Fruit fly (Drosophila melanogaster): Measurements from ENCODE around the gene Pgk.

The Pgk gene

dm6 chr2L:2731370-2732138 lies 21.3 kb downstream of the Pgk start (continued):
- TF ChIP-seq Spps (tag; optimal IDR thresholded peaks at IDR 0.05) (no peak), luna (GFP tag; optimal IDR thresholded peaks at IDR 0.05) (no peak), CG10321 (GFP tag; IDR thresholded peaks at IDR 0.05) (no peak), Dp (GFP tag; optimal IDR thresholded peaks at IDR 0.05) (no peak), Gsc (GFP tag; IDR thresholded peaks at IDR 0.05) (0 out of 2 replicates have a peak, but pooled peaks have one; percentile 24), CG3726 (GFP tag; IDR thresholded peaks at IDR 0.05) (no peak), BtbVII (GFP tag; optimal IDR thresholded peaks at IDR 0.05) (no peak), CG15601 (tag; optimal IDR thresholded peaks at IDR 0.05) (no peak), Deaf1 (tag; optimal IDR thresholded peaks at IDR 0.05) (peak; percentile 57), fd64A (GFP tag; optimal IDR thresholded peaks at IDR 0.05) (no peak), Six4 (GFP tag; optimal IDR thresholded peaks at IDR 0.05) (peak; percentile 0), Camta (GFP tag; optimal IDR thresholded peaks at IDR 0.05) (no peak), HLH3B (GFP tag; IDR thresholded peaks at IDR 0.05) (peak; percentile 27), row (GFP tag; IDR thresholded peaks at IDR 0.05) (peak; percentile 59; the same call in 2 of the 3 replicates), org-1 (GFP tag; optimal IDR thresholded peaks at IDR 0.05) (no peak), sens-2 (GFP tag; IDR thresholded peaks at IDR 0.05) (peak; percentile 27; the same call in 1 of the 2 replicates), E2f1 (GFP tag; IDR thresholded peaks at IDR 0.05) (no peak), tgo (GFP tag; IDR thresholded peaks at IDR 0.05) (peak; percentile 27; the same call in 1 of the 3 replicates), pfk (GFP tag; optimal IDR thresholded peaks at IDR 0.05) (no peak), pita (GFP tag; optimal IDR thresholded peaks at IDR 0.05) (no peak), ap (GFP tag; IDR thresholded peaks at IDR 0.05) (peak; percentile 55; the same call in 1 of the 2 replicates), CG9797 (GFP tag; optimal IDR thresholded peaks at IDR 0.05) (no peak), CG11696 (GFP tag; IDR thresholded peaks at IDR 0.05) (no peak), mam (GFP tag; optimal IDR thresholded peaks at IDR 0.05) (peak; percentile 14), CG17361 (GFP tag; IDR thresholded peaks at IDR 0.05) (no peak), eve (GFP tag; optimal IDR thresholded peaks at IDR 0.05) (no peak), CG12769 (tag; optimal IDR thresholded peaks at IDR 0.05) (peak; percentile 24), Dref (GFP tag; IDR thresholded peaks at IDR 0.05) (no peak), Ssrp (tag; optimal IDR thresholded peaks at IDR 0.05) (no peak), CG2129 (GFP tag; IDR thresholded peaks at IDR 0.05; ENCODE audit: partially characterized antibody) (no peak), Dfd (GFP tag; optimal IDR thresholded peaks at IDR 0.05) (no peak), Mes4 (GFP tag; optimal IDR thresholded peaks at IDR 0.05) (no peak), Bteb2 (GFP tag; optimal IDR thresholded peaks at IDR 0.05) (no peak), CG12299 (tag; optimal IDR thresholded peaks at IDR 0.05) (no peak), Sry-δ (GFP tag; optimal IDR thresholded peaks at IDR 0.05) (no peak), Doc2 (GFP tag; IDR thresholded peaks at IDR 0.05) (no peak), yki (optimal IDR thresholded peaks at IDR 0.05) (no peak), Ada2b (GFP tag; IDR thresholded peaks at IDR 0.05) (no peak), Rfx (GFP tag; IDR thresholded peaks at IDR 0.05) (0 out of 2 replicates have a peak, but pooled peaks have one; percentile 27), ara (GFP tag; IDR thresholded peaks at IDR 0.05) (peak; percentile 47; the same call in 1 of the 2 replicates), CG6654 (GFP tag; optimal IDR thresholded peaks at IDR 0.05) (no peak), lola (GFP tag; optimal IDR thresholded peaks at IDR 0.05) (no peak), ftz-f1 (GFP tag; optimal IDR thresholded peaks at IDR 0.05) (peak; percentile 63), Hr39 (optimal IDR thresholded peaks at IDR 0.05) (no peak), sim (GFP tag; IDR thresholded peaks at IDR 0.05) (no peak), NK7.1 (GFP tag; optimal IDR thresholded peaks at IDR 0.05) (no peak), HLH54F (GFP tag; optimal IDR thresholded peaks at IDR 0.05) (no peak), CG2202 (tag; optimal IDR thresholded peaks at IDR 0.05) (no peak), CG2120 (GFP tag; optimal IDR thresholded peaks at IDR 0.05) (peak; percentile 22), Asciz (GFP tag; optimal IDR thresholded peaks at IDR 0.05) (no peak), CG1602 (GFP tag; optimal IDR thresholded peaks at IDR 0.05) (no peak)
